Fruit fly (Drosophila melanogaster) whole organism, embryonic: Measurements from ENCODE around the gene CG5188.

Source experiments
- CG10654 ChIP-seq: fragments of 200-800 bp; sonication (Bioruptor generic); optimal IDR thresholded peaks from 2 replicates; lab custom pipeline; 2016; ENCODE audit warnings: missing biosample characterization, missing genetic modification characterization
- CG11085 ChIP-seq: fragments of 200-800 bp; sonication (Bioruptor generic); IDR thresholded peaks from 2 replicates; pipeline ENCODE4 v1.3.6; 2022; ENCODE audit warnings: missing biosample characterization, missing genetic modification characterization
- CG12942 ChIP-seq: fragments of 200-800 bp; sonication (Bioruptor generic); optimal IDR thresholded peaks from 3 replicates; lab custom pipeline; 2016; ENCODE audit warnings: missing biosample characterization, missing genetic modification characterization
- CG14860 ChIP-seq: fragments of 200-800 bp; sonication (Bioruptor generic); IDR thresholded peaks from 3 replicates; pipeline ENCODE4 v1.3.6; 2022; ENCODE audit warnings: missing biosample characterization, missing genetic modification characterization; ENCODE audit not compliant: partially characterized antibody
- CG1602 ChIP-seq: fragments of 200-800 bp; sonication (Bioruptor generic); optimal IDR thresholded peaks from 3 replicates; lab custom pipeline; 2016; ENCODE audit warnings: missing biosample characterization, missing genetic modification characterization
- CG16815 ChIP-seq: fragments of 200-800 bp; sonication (Bioruptor generic); optimal IDR thresholded peaks from 3 replicates; lab custom pipeline; 2017; ENCODE audit warnings: missing biosample characterization, mild to moderate bottlenecking, missing genetic modification characterization
- CG17612 ChIP-seq: fragments of 200-800 bp; sonication (Bioruptor generic); IDR thresholded peaks from 2 replicates; pipeline ENCODE4 v1.3.6; 2022; ENCODE audit warnings: missing biosample characterization, missing genetic modification characterization
- CG17829 ChIP-seq: fragments of 200-800 bp; optimal IDR thresholded peaks from 2 replicates; lab custom pipeline; 2019; ENCODE audit warnings: missing biosample characterization, mild to moderate bottlenecking, missing genetic modification characterization, moderate library complexity
- CG2129 ChIP-seq: fragments of 200-800 bp; sonication (Bioruptor generic); IDR thresholded peaks from 2 replicates; pipeline ENCODE4 v1.3.6; 2022; ENCODE audit warnings: missing biosample characterization, missing genetic modification characterization; ENCODE audit not compliant: partially characterized antibody
- CG2875 ChIP-seq: fragments of 200-800 bp; sonication (Bioruptor generic); optimal IDR thresholded peaks from 2 replicates; lab custom pipeline; 2017; ENCODE audit warnings: missing biosample characterization, mild to moderate bottlenecking, missing genetic modification characterization, missing genetic modification reagents
- CG2889 ChIP-seq: fragments of 200-800 bp; sonication (Bioruptor generic); IDR thresholded peaks from 3 replicates; pipeline ENCODE4 v1.3.6; 2022; ENCODE audit warnings: missing biosample characterization, missing genetic modification characterization
- CG34224 ChIP-seq: fragments of 200-800 bp; sonication (Bioruptor generic); IDR thresholded peaks from 3 replicates; pipeline ENCODE4 v1.3.6; 2022; ENCODE audit warnings: missing biosample characterization, missing genetic modification characterization; ENCODE audit not compliant: partially characterized antibody
- CG3726 ChIP-seq: fragments of 200-800 bp; sonication (Bioruptor generic); IDR thresholded peaks from 3 replicates; pipeline ENCODE4, ENCODE4 v1.3.6; 2022; ENCODE audit warnings: missing biosample characterization, missing genetic modification characterization
- CG4282 ChIP-seq: fragments of 200-800 bp; sonication (Bioruptor generic); optimal IDR thresholded peaks from 2 replicates; lab custom pipeline; 2016; ENCODE audit warnings: missing biosample characterization, missing genetic modification characterization
- CG7745 ChIP-seq: fragments of 200-800 bp; sonication (Bioruptor generic); optimal IDR thresholded peaks from 2 replicates; lab custom pipeline; 2018; ENCODE audit warnings: missing biosample characterization, mild to moderate bottlenecking, missing genetic modification characterization, moderate library complexity
- CG7786 ChIP-seq: fragments of 200-800 bp; sonication (Bioruptor generic); optimal IDR thresholded peaks from 2 replicates; lab custom pipeline; 2016; ENCODE audit warnings: missing biosample characterization, missing genetic modification characterization
- CG8359 ChIP-seq: fragments of 200-800 bp; sonication (Bioruptor generic); optimal IDR thresholded peaks from 2 replicates; lab custom pipeline; 2017; ENCODE audit warnings: missing biosample characterization, mild to moderate bottlenecking, missing genetic modification characterization, borderline replicate concordance
- CG8765 ChIP-seq: fragments of 200-800 bp; sonication (Bioruptor generic); IDR thresholded peaks from 2 replicates; pipeline ENCODE4 v1.3.6; 2022; ENCODE audit warnings: missing biosample characterization, missing genetic modification characterization
- CG9932 ChIP-seq: fragments of 200-800 bp; sonication (Bioruptor generic); IDR thresholded peaks from 2 replicates; pipeline ENCODE4 v1.3.6; 2022; ENCODE audit warnings: missing biosample characterization, missing genetic modification characterization
- Deaf1 ChIP-seq: fragments of 200-800 bp; optimal IDR thresholded peaks from 3 replicates; lab custom pipeline; 2019; ENCODE audit warnings: missing biosample characterization, mild to moderate bottlenecking, missing genetic modification characterization, moderate library complexity
- Dfd ChIP-seq, 2 experiments: fragments of >200 bp; optimal IDR thresholded peaks; 2 replicates each; lab custom pipeline; 2017; ENCODE audit warnings: missing biosample characterization in 2 of 2, missing genetic modification characterization in 2 of 2
- Doc3 ChIP-seq: fragments of 200-800 bp; sonication (Bioruptor generic); IDR thresholded peaks from 3 replicates; pipeline ENCODE4 v1.3.6; 2022; ENCODE audit warnings: missing biosample characterization, missing genetic modification characterization; ENCODE audit not compliant: partially characterized antibody
- Ets65A ChIP-seq: fragments of 200-800 bp; sonication (Bioruptor generic); peaks from one replicate; lab custom pipeline; 2016; ENCODE audit warnings: missing biosample characterization, missing genetic modification characterization
- Gsc ChIP-seq: fragments of 200-800 bp; sonication (Bioruptor generic); IDR thresholded peaks from 2 replicates; pipeline ENCODE4 v1.3.6; 2022; ENCODE audit warnings: missing biosample characterization, missing genetic modification characterization
- HHEX ChIP-seq: fragments of 200-800 bp; sonication (Bioruptor generic); optimal IDR thresholded peaks from 3 replicates; lab custom pipeline; 2017; ENCODE audit warnings: missing biosample characterization, mild to moderate bottlenecking, missing genetic modification characterization, missing genetic modification reagents
- NC2α ChIP-seq: fragments of 200-800 bp; sonication (Bioruptor generic); optimal IDR thresholded peaks from 2 replicates; lab custom pipeline; 2016; ENCODE audit warnings: missing biosample characterization, missing genetic modification characterization
- Six4 ChIP-seq: fragments of 200-800 bp; sonication (Bioruptor generic); optimal IDR thresholded peaks from 2 replicates; lab custom pipeline; 2016; ENCODE audit warnings: missing biosample characterization, missing genetic modification characterization
- Sox102F ChIP-seq: fragments of 200-800 bp; sonication (Bioruptor generic); optimal IDR thresholded peaks from 2 replicates; lab custom pipeline; 2018; ENCODE audit warnings: missing biosample characterization, mild to moderate bottlenecking, missing genetic modification characterization, moderate library complexity
- bowl ChIP-seq: fragments of 200-800 bp; sonication (Bioruptor generic); IDR thresholded peaks from 2 replicates; pipeline ENCODE4 v1.3.6; 2022; ENCODE audit warnings: missing biosample characterization, missing genetic modification characterization
- disco-r ChIP-seq: fragments of 200-800 bp; sonication (Bioruptor generic); optimal IDR thresholded peaks from 2 replicates; lab custom pipeline; 2016; ENCODE audit warnings: missing biosample characterization, missing genetic modification characterization
- emc ChIP-seq: fragments of 200-800 bp; sonication (Bioruptor generic); optimal IDR thresholded peaks from 2 replicates; lab custom pipeline; 2016; ENCODE audit warnings: missing biosample characterization, missing genetic modification characterization
- fru ChIP-seq: fragments of >200 bp; optimal IDR thresholded peaks from 2 replicates; lab custom pipeline; 2017
- grau ChIP-seq: fragments of 200-800 bp; optimal IDR thresholded peaks from 3 replicates; lab custom pipeline; 2019; ENCODE audit warnings: missing biosample characterization, mild to moderate bottlenecking, missing genetic modification characterization, moderate library complexity
- kah ChIP-seq: fragments of 200-800 bp; sonication (Bioruptor generic); optimal IDR thresholded peaks from 2 replicates; lab custom pipeline; 2018; ENCODE audit warnings: missing biosample characterization, mild to moderate bottlenecking, missing genetic modification characterization
- klu ChIP-seq: fragments of 200-800 bp; sonication (Bioruptor generic); IDR thresholded peaks from 2 replicates; pipeline ENCODE4 v1.3.6; 2022; ENCODE audit warnings: missing biosample characterization, missing genetic modification characterization
- lov ChIP-seq, 2 experiments: fragments of 200-800 bp in 1 of 2; fragments of >200 bp in 1 of 2; sonication (Bioruptor generic) in 1 of 2; IDR thresholded peaks in 1 of 2; optimal IDR thresholded peaks in 1 of 2; 2 replicates in 1 of 2; 3 replicates in 1 of 2; pipeline versions ENCODE4 v1.3.6 to Lab custom; 2017 to 2022; ENCODE audit warnings: missing biosample characterization in 1 of 2, missing genetic modification characterization in 1 of 2
- onecut ChIP-seq: fragments of 200-800 bp; sonication (Bioruptor generic); IDR thresholded peaks from 2 replicates; pipeline ENCODE4 v1.3.6; 2022; ENCODE audit warnings: missing biosample characterization, missing genetic modification characterization
- pan ChIP-seq, 4 experiments: fragments of >200 bp in 3 of 4; fragments of 200-800 bp in 1 of 4; sonication (Bioruptor generic) in 1 of 4; optimal IDR thresholded peaks in 3 of 4; IDR thresholded peaks in 1 of 4; 2 replicates each; pipeline versions ENCODE4 v1.3.6 to Lab custom; 2017 to 2022; ENCODE audit warnings: missing biosample characterization in 2 of 4, missing genetic modification characterization in 2 of 4, mixed read lengths in 1 of 4
- pnt ChIP-seq: fragments of 200-800 bp; sonication (Bioruptor generic); optimal IDR thresholded peaks from 3 replicates; lab custom pipeline; 2016; ENCODE audit warnings: missing biosample characterization, missing genetic modification characterization
- prd ChIP-seq, 3 experiments: fragments of >200 bp in 2 of 3; fragments of 200-800 bp in 1 of 3; sonication (Bioruptor generic) in 1 of 3; optimal IDR thresholded peaks in 2 of 3; IDR thresholded peaks in 1 of 3; 2 replicates in 2 of 3; 3 replicates in 1 of 3; pipeline versions ENCODE4 v1.3.6 to Lab custom; 2017 to 2022; ENCODE audit warnings: missing biosample characterization in 1 of 3, missing genetic modification characterization in 1 of 3
- pum ChIP-seq: fragments of 200-800 bp; sonication (Bioruptor generic); optimal IDR thresholded peaks from 2 replicates; lab custom pipeline; 2016; ENCODE audit warnings: missing biosample characterization, missing genetic modification characterization
- salm ChIP-seq: fragments of 200-800 bp; sonication (Bioruptor generic); optimal IDR thresholded peaks from 2 replicates; lab custom pipeline; 2018; ENCODE audit warnings: missing biosample characterization, mild to moderate bottlenecking, missing genetic modification characterization
- sens ChIP-seq: fragments of 200-800 bp; sonication (Bioruptor generic); peaks from one replicate; lab custom pipeline; 2016; ENCODE audit warnings: missing biosample characterization, missing genetic modification characterization
- shn ChIP-seq: fragments of 200-800 bp; sonication (Bioruptor generic); optimal IDR thresholded peaks from 3 replicates; lab custom pipeline; 2016; ENCODE audit warnings: missing biosample characterization, missing genetic modification characterization
- sob ChIP-seq: fragments of 200-800 bp; sonication (Bioruptor generic); IDR thresholded peaks from 2 replicates; pipeline ENCODE4 v1.3.6; 2022; ENCODE audit warnings: missing biosample characterization, missing genetic modification characterization
- tgo ChIP-seq: fragments of 200-800 bp; sonication (Bioruptor generic); IDR thresholded peaks from 3 replicates; pipeline ENCODE4 v1.3.6; 2022; ENCODE audit warnings: missing biosample characterization, missing genetic modification characterization
- toy ChIP-seq: fragments of 200-800 bp; sonication (Bioruptor generic); IDR thresholded peaks from 2 replicates; pipeline ENCODE4 v1.3.6; 2022; ENCODE audit warnings: missing biosample characterization, missing genetic modification characterization
- tup ChIP-seq: fragments of 200-800 bp; sonication (Bioruptor generic); optimal IDR thresholded peaks from 2 replicates; lab custom pipeline; 2016; ENCODE audit warnings: missing biosample characterization, mild to moderate bottlenecking, missing genetic modification characterization, moderate library complexity
- yki ChIP-seq: fragments of >200 bp; optimal IDR thresholded peaks from 3 replicates; lab custom pipeline; 2018
- zf30C ChIP-seq: fragments of 200-800 bp; sonication (Bioruptor generic); optimal IDR thresholded peaks from 3 replicates; lab custom pipeline; 2018; ENCODE audit warnings: missing biosample characterization, mild to moderate bottlenecking, missing genetic modification characterization

Gene CG5188

DNA sequence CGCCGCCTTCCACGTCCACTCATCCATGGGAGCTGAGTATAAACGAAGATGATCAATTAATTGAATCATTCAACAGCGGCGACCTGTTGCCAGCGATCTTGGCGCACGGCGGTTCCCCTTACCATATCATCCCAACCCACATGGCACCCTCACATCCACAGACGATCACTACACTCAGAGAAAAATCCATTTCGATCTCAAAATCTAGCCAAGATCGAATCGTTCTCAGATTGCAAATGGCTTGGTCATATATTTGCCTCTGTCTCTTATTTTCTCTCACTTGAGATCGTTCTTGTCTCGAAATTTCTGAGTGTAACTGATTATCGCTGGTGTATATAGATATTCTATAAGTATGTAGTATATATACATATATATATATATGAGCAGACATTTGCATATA lies 39.8 kb downstream of the CG5188 start (continued):
- TF ChIP-seq CG3726 (GFP tag; lab: Robert Waterston, UW) (no peak), lov (optimal IDR thresholded peaks at IDR 0.05; lab: Kevin White, UChicago) (no peak), lov (GFP tag; IDR thresholded peaks at IDR 0.05; lab: Robert Waterston, UW) (no peak), CG8765 (no peak), CG34224 (no peak), Doc3 (no peak), fru (lab: Kevin White, UChicago) (no peak), zf30C (peak; percentile 57), CG9932 (GFP tag; lab: Robert Waterston, UW) (peak; percentile 73), CG10654 (GFP tag; lab: Kevin White, UChicago) (peak; percentile 28), pan (optimal IDR thresholded peaks at IDR 0.05; lab: Kevin White, UChicago) (no peak), pan (GFP tag; optimal IDR thresholded peaks at IDR 0.05 in 1 of 2, IDR thresholded peaks at IDR 0.05 in 1 of 2) (peak in 1 of 2 experiments; percentile 71), sens (peak; percentile 63), emc (GFP tag; lab: Kevin White, UChicago) (no peak), sob (peak; percentile 57; the same call in 1 of the 2 replicates), Dfd (GFP tag; optimal IDR thresholded peaks at IDR 0.05; lab: Kevin White, UChicago) (no peak), onecut (peak; percentile 38; the same call in 1 of the 2 replicates), disco-r (GFP tag; lab: Kevin White, UChicago) (no peak), Gsc (GFP tag; lab: Robert Waterston, UW) (no peak), prd (optimal IDR thresholded peaks at IDR 0.05; lab: Kevin White, UChicago) (no peak), prd (GFP tag; IDR thresholded peaks at IDR 0.05; lab: Robert Waterston, UW) (peak; percentile 63; the same call in 2 of the 3 replicates), Deaf1 (tag; lab: Kevin White, UChicago) (no peak), Sox102F (GFP tag; lab: Kevin White, UChicago) (peak; percentile 65), NC2α (GFP tag; lab: Kevin White, UChicago) (no peak), Ets65A (GFP tag; lab: Kevin White, UChicago) (peak; percentile 93), CG8359 (GFP tag; lab: Kevin White, UChicago) (no peak), CG7786 (GFP tag; lab: Kevin White, UChicago) (peak; percentile 42), toy (GFP tag; lab: Robert Waterston, UW) (0 out of 2 replicates have a peak, but pooled peaks have one; percentile 14), CG7745 (tag; lab: Kevin White, UChicago) (no peak), HHEX (GFP tag; lab: Kevin White, UChicago) (peak; percentile 61), CG4282 (GFP tag; lab: Kevin White, UChicago) (no peak), grau (tag; lab: Kevin White, UChicago) (peak; percentile 61), CG12942 (GFP tag; lab: Kevin White, UChicago) (peak; percentile 12), kah (GFP tag; lab: Kevin White, UChicago) (peak; percentile 90), CG1602 (peak; percentile 49), klu (GFP tag; lab: Robert Waterston, UW) (no peak), CG16815 (GFP tag; lab: Kevin White, UChicago) (no peak), salm (tag; lab: Kevin White, UChicago) (peak; percentile 11), tgo (GFP tag; lab: Robert Waterston, UW) (peak; percentile 72; the same call in 2 of the 3 replicates), CG11085 (GFP tag; lab: Robert Waterston, UW) (no peak; the same call in 1 of the 2 replicates), yki (lab: Kevin White, UChicago) (no peak), CG2889 (GFP tag; lab: Robert Waterston, UW) (0 out of 3 replicates have a peak, but pooled peaks have one; percentile 45), Six4 (GFP tag; lab: Kevin White, UChicago) (peak; percentile 18), CG14860 (GFP tag; lab: Robert Waterston, UW) (no peak), tup (GFP tag; lab: Kevin White, UChicago) (no peak), shn (GFP tag; lab: Kevin White, UChicago) (no peak), bowl (GFP tag; lab: Robert Waterston, UW) (peak; percentile 28; the same call in 1 of the 2 replicates), CG17612 (peak; percentile 43; the same call in 1 of the 2 replicates), CG2875 (GFP tag; lab: Kevin White, UChicago) (peak; percentile 24), pum (no peak), CG17829 (tag; lab: Kevin White, UChicago) (peak; percentile 37), CG2129 (GFP tag; lab: Robert Waterston, UW) (no peak), pnt (GFP tag; lab: Kevin White, UChicago) (peak; percentile 16)
